1 fruit fly cellular context compared by ENCODE assay signal in genomic region chrX:7728251-7729164, dm6.
TF ChIP-seq lines count a peak whose summit lies in the region.

Gene NELF-B, minus strand, starts transcription at chrX:7728361.
Gene CG12155, plus strand, starts transcription at chrX:7728755.

TF ChIP-seq in whole organism, embryonic, 481 proteins besides CTCF, POLR2A, EP300 and RAD21 (continued from another document and continues in another):
- peak; percentile 30 for TF ChIP-seq CG8388 (GFP tag; optimal IDR thresholded peaks at IDR 0.05; lab: Kevin White, UChicago)
- no peak for TF ChIP-seq onecut (GFP tag; IDR thresholded peaks at IDR 0.05; lab: Robert Waterston, UW)
- no peak for TF ChIP-seq CG12769 (tag; optimal IDR thresholded peaks at IDR 0.05; lab: Kevin White, UChicago)
- peak; percentile 45 for TF ChIP-seq Usf (GFP tag; optimal IDR thresholded peaks at IDR 0.05; lab: Kevin White, UChicago)
- peak; percentile 8 for TF ChIP-seq slp2 (GFP tag; optimal IDR thresholded peaks at IDR 0.05; lab: Kevin White, UChicago)
- TF ChIP-seq B-H1 (GFP tag; IDR thresholded peaks at IDR 0.05; lab: Robert Waterston, UW), result no peak; the same call in 2 of the 3 replicates
- TF ChIP-seq Bteb2 (GFP tag; optimal IDR thresholded peaks at IDR 0.05; lab: Kevin White, UChicago), result no peak
- no peak for TF ChIP-seq tup (GFP tag; optimal IDR thresholded peaks at IDR 0.05; lab: Kevin White, UChicago)
- TF ChIP-seq CG10654 (GFP tag; optimal IDR thresholded peaks at IDR 0.05; lab: Kevin White, UChicago), result peak; percentile 41
- TF ChIP-seq CG2678 (tag; optimal IDR thresholded peaks at IDR 0.05; lab: Kevin White, UChicago), result no peak
- no peak for TF ChIP-seq CG2889 (GFP tag; IDR thresholded peaks at IDR 0.05; lab: Robert Waterston, UW)
- peak; percentile 63 for TF ChIP-seq CG10543 (GFP tag; optimal IDR thresholded peaks at IDR 0.05; lab: Kevin White, UChicago)
- TF ChIP-seq hkb (optimal IDR thresholded peaks at IDR 0.05; lab: Kevin White, UChicago), result no peak
- TF ChIP-seq hkb (GFP tag; IDR thresholded peaks at IDR 0.05; lab: Robert Waterston, UW), result no peak
- TF ChIP-seq CG7745 (tag; optimal IDR thresholded peaks at IDR 0.05; lab: Kevin White, UChicago), result no peak
- no peak for TF ChIP-seq cad (GFP tag; optimal IDR thresholded peaks at IDR 0.05; lab: Kevin White, UChicago)
- TF ChIP-seq zfh2 (GFP tag; optimal IDR thresholded peaks at IDR 0.05; lab: Kevin White, UChicago), result peak; percentile 23
- peak; percentile 31 for TF ChIP-seq CG16815 (GFP tag; optimal IDR thresholded peaks at IDR 0.05; lab: Kevin White, UChicago)
- TF ChIP-seq CG1529 (GFP tag; optimal IDR thresholded peaks at IDR 0.05; lab: Kevin White, UChicago), result no peak
- TF ChIP-seq luna (GFP tag; optimal IDR thresholded peaks at IDR 0.05; lab: Kevin White, UChicago), result no peak
- TF ChIP-seq lilli (GFP tag; optimal IDR thresholded peaks at IDR 0.05; lab: Kevin White, UChicago), result peak; percentile 65
- peak; percentile 61; the same call in 1 of the 2 replicates for TF ChIP-seq CG9932 (GFP tag; IDR thresholded peaks at IDR 0.05; lab: Robert Waterston, UW)
- peak; percentile 61 for TF ChIP-seq Nf-YC (tag; optimal IDR thresholded peaks at IDR 0.05; lab: Kevin White, UChicago)
- no peak for TF ChIP-seq Lhr (GFP tag; optimal IDR thresholded peaks at IDR 0.05; lab: Kevin White, UChicago)
- peak; percentile 71 for TF ChIP-seq CG8478 (optimal IDR thresholded peaks at IDR 0.05; lab: Kevin White, UChicago)
- peak; percentile 10 for TF ChIP-seq CG9797 (GFP tag; optimal IDR thresholded peaks at IDR 0.05; lab: Kevin White, UChicago)
- no peak for TF ChIP-seq kni (GFP tag; optimal IDR thresholded peaks at IDR 0.05; lab: Kevin White, UChicago)
- peak; percentile 70 for TF ChIP-seq Abd-B (GFP tag; optimal IDR thresholded peaks at IDR 0.05; lab: Kevin White, UChicago)
- TF ChIP-seq tio (GFP tag; optimal IDR thresholded peaks at IDR 0.05; lab: Kevin White, UChicago), result no peak
- peak; percentile 75 for TF ChIP-seq MESR4 (GFP tag; optimal IDR thresholded peaks at IDR 0.05; lab: Kevin White, UChicago)
- TF ChIP-seq CG3995 (GFP tag; optimal IDR thresholded peaks at IDR 0.05; lab: Kevin White, UChicago), result peak; percentile 20
- TF ChIP-seq CG10147 (GFP tag; optimal IDR thresholded peaks at IDR 0.05; lab: Kevin White, UChicago), result peak; percentile 19
- TF ChIP-seq tap (tag; optimal IDR thresholded peaks at IDR 0.05; lab: Kevin White, UChicago), result no peak
- TF ChIP-seq CG7271 (tag; optimal IDR thresholded peaks at IDR 0.05; lab: Kevin White, UChicago), result no peak
- no peak for TF ChIP-seq Taf1 (GFP tag; IDR thresholded peaks at IDR 0.05; lab: Robert Waterston, UW)
- peak; percentile 11 for TF ChIP-seq NfI (GFP tag; optimal IDR thresholded peaks at IDR 0.05; lab: Kevin White, UChicago)
- no peak for TF ChIP-seq ato (GFP tag; IDR thresholded peaks at IDR 0.05; lab: Robert Waterston, UW; ENCODE audit: partially characterized antibody)
- no peak for TF ChIP-seq eyg (GFP tag; optimal IDR thresholded peaks at IDR 0.05; lab: Kevin White, UChicago)
- TF ChIP-seq cas (GFP tag; IDR thresholded peaks at IDR 0.05; lab: Robert Waterston, UW), result no peak
- TF ChIP-seq her (GFP tag; optimal IDR thresholded peaks at IDR 0.05; lab: Kevin White, UChicago), result no peak
- TF ChIP-seq CG15514 (GFP tag; optimal IDR thresholded peaks at IDR 0.05; lab: Kevin White, UChicago), result no peak
- TF ChIP-seq fd3F (GFP tag; optimal IDR thresholded peaks at IDR 0.05; lab: Kevin White, UChicago), result peak; percentile 23
- no peak for TF ChIP-seq CG15601 (tag; optimal IDR thresholded peaks at IDR 0.05; lab: Kevin White, UChicago)
- peak; percentile 67 for TF ChIP-seq CG2712 (tag; optimal IDR thresholded peaks at IDR 0.05; lab: Kevin White, UChicago)
- TF ChIP-seq Adf1 (GFP tag; IDR thresholded peaks at IDR 0.05; lab: Robert Waterston, UW), result no peak
- peak; percentile 71 for TF ChIP-seq Xbp1 (GFP tag; optimal IDR thresholded peaks at IDR 0.05; lab: Kevin White, UChicago)
- peak; percentile 53 for TF ChIP-seq CG9215 (GFP tag; IDR thresholded peaks at IDR 0.05; lab: Robert Waterston, UW)
- peak; percentile 64 for TF ChIP-seq CG7556 (GFP tag; optimal IDR thresholded peaks at IDR 0.05; lab: Kevin White, UChicago)
- peak; percentile 21; the same call in 1 of the 2 replicates for TF ChIP-seq ara (GFP tag; IDR thresholded peaks at IDR 0.05; lab: Robert Waterston, UW)
- TF ChIP-seq CG6272 (GFP tag; IDR thresholded peaks at IDR 0.05; lab: Robert Waterston, UW), result no peak; the same call in 1 of the 2 replicates
- TF ChIP-seq sim (GFP tag; IDR thresholded peaks at IDR 0.05; lab: Robert Waterston, UW), result no peak
- TF ChIP-seq crol (GFP tag; IDR thresholded peaks at IDR 0.05; lab: Robert Waterston, UW), result no peak
- peak; percentile 66 for TF ChIP-seq CG6791 (GFP tag; IDR thresholded peaks at IDR 0.05; lab: Robert Waterston, UW; ENCODE audit: partially characterized antibody)
- no peak for TF ChIP-seq CG4854 (GFP tag; optimal IDR thresholded peaks at IDR 0.05; lab: Kevin White, UChicago)
- no peak for TF ChIP-seq aop (GFP tag; IDR thresholded peaks at IDR 0.05; lab: Robert Waterston, UW)
- TF ChIP-seq CG18599 (GFP tag; optimal IDR thresholded peaks at IDR 0.05; lab: Kevin White, UChicago), result no peak
- no peak for TF ChIP-seq Optix (GFP tag; IDR thresholded peaks at IDR 0.05; lab: Robert Waterston, UW)
- peak; percentile 59 for TF ChIP-seq CG10267 (tag; optimal IDR thresholded peaks at IDR 0.05; lab: Kevin White, UChicago)
- TF ChIP-seq CG12299 (tag; optimal IDR thresholded peaks at IDR 0.05; lab: Kevin White, UChicago), result no peak
- TF ChIP-seq nom (GFP tag; optimal IDR thresholded peaks at IDR 0.05; lab: Kevin White, UChicago), result no peak
- no peak for TF ChIP-seq trh (GFP tag; optimal IDR thresholded peaks at IDR 0.05; lab: Kevin White, UChicago)
- no peak for TF ChIP-seq CG14050 (GFP tag; IDR thresholded peaks at IDR 0.05; lab: Robert Waterston, UW)
- 0 out of 3 replicates have a peak, but pooled peaks have one; percentile 51 for TF ChIP-seq HLH4C (GFP tag; IDR thresholded peaks at IDR 0.05; lab: Robert Waterston, UW; ENCODE audit: partially characterized antibody)
- peak; percentile 83 for TF ChIP-seq row (GFP tag; IDR thresholded peaks at IDR 0.05; lab: Robert Waterston, UW)
- TF ChIP-seq crc (GFP tag; optimal IDR thresholded peaks at IDR 0.05; lab: Kevin White, UChicago), result no peak
- TF ChIP-seq CG3847 (GFP tag; IDR thresholded peaks at IDR 0.05; lab: Robert Waterston, UW), result 0 out of 2 replicates have a peak, but pooled peaks have one; percentile 18
- no peak for TF ChIP-seq HmgD (GFP tag; optimal IDR thresholded peaks at IDR 0.05; lab: Kevin White, UChicago)
- no peak for TF ChIP-seq CG4360 (GFP tag; IDR thresholded peaks at IDR 0.05; lab: Robert Waterston, UW)
- no peak for TF ChIP-seq Oaz (GFP tag; IDR thresholded peaks at IDR 0.05; lab: Robert Waterston, UW)
- no peak for TF ChIP-seq CkIIα-i1 (GFP tag; IDR thresholded peaks at IDR 0.05; lab: Robert Waterston, UW)
- no peak for TF ChIP-seq scrt (GFP tag; optimal IDR thresholded peaks at IDR 0.05; lab: Kevin White, UChicago)
- TF ChIP-seq sr (GFP tag; IDR thresholded peaks at IDR 0.05; lab: Robert Waterston, UW), result no peak
- no peak for TF ChIP-seq CG15073 (GFP tag; optimal IDR thresholded peaks at IDR 0.05; lab: Kevin White, UChicago)
- TF ChIP-seq bcd (GFP tag; optimal IDR thresholded peaks at IDR 0.05; lab: Kevin White, UChicago), result peak; percentile 63
- no peak for TF ChIP-seq CG11695 (GFP tag; IDR thresholded peaks at IDR 0.05; lab: Robert Waterston, UW)
- TF ChIP-seq CG17361 (GFP tag; IDR thresholded peaks at IDR 0.05; lab: Robert Waterston, UW), result peak; percentile 89
- TF ChIP-seq btn (GFP tag; optimal IDR thresholded peaks at IDR 0.05; lab: Kevin White, UChicago), result no peak
- TF ChIP-seq jing (GFP tag; optimal IDR thresholded peaks at IDR 0.05; lab: Kevin White, UChicago), result no peak
- TF ChIP-seq ewg (GFP tag; optimal IDR thresholded peaks at IDR 0.05; lab: Kevin White, UChicago), result peak; percentile 45
- TF ChIP-seq CG8359 (GFP tag; optimal IDR thresholded peaks at IDR 0.05; lab: Kevin White, UChicago; ENCODE audit: borderline replicate concordance), result no peak
- TF ChIP-seq ab (GFP tag; optimal IDR thresholded peaks at IDR 0.05; lab: Kevin White, UChicago), result no peak
- no peak for TF ChIP-seq zf30C (GFP tag; optimal IDR thresholded peaks at IDR 0.05; lab: Kevin White, UChicago)
- no peak for TF ChIP-seq Hmr (GFP tag; optimal IDR thresholded peaks at IDR 0.05; lab: Kevin White, UChicago)
- TF ChIP-seq Blimp-1 (GFP tag; optimal IDR thresholded peaks at IDR 0.05; lab: Kevin White, UChicago), result no peak
- no peak for TF ChIP-seq CG6813 (GFP tag; optimal IDR thresholded peaks at IDR 0.05; lab: Kevin White, UChicago)
- TF ChIP-seq CG7372 (GFP tag; IDR thresholded peaks at IDR 0.05; lab: Robert Waterston, UW), result 0 out of 2 replicates have a peak, but pooled peaks have one; percentile 25
- peak; percentile 7 for TF ChIP-seq CG4617 (GFP tag; optimal IDR thresholded peaks at IDR 0.05; lab: Kevin White, UChicago; ENCODE audit: borderline replicate concordance)
- no peak for TF ChIP-seq mirr (GFP tag; optimal IDR thresholded peaks at IDR 0.05; lab: Kevin White, UChicago)
- peak; percentile 32 for TF ChIP-seq CG12942 (GFP tag; optimal IDR thresholded peaks at IDR 0.05; lab: Kevin White, UChicago)
- TF ChIP-seq sisA (GFP tag; IDR thresholded peaks at IDR 0.05; lab: Robert Waterston, UW), result peak; percentile 10; the same call in 1 of the 2 replicates
- no peak for TF ChIP-seq abd-A (tag; optimal IDR thresholded peaks at IDR 0.05; lab: Kevin White, UChicago)
- no peak for TF ChIP-seq NC2α (GFP tag; optimal IDR thresholded peaks at IDR 0.05; lab: Kevin White, UChicago)
- TF ChIP-seq CG12071 (GFP tag; optimal IDR thresholded peaks at IDR 0.05; lab: Kevin White, UChicago), result no peak
- TF ChIP-seq CG30020 (tag; optimal IDR thresholded peaks at IDR 0.05; lab: Kevin White, UChicago), result peak; percentile 58
- TF ChIP-seq CG3726 (GFP tag; IDR thresholded peaks at IDR 0.05; lab: Robert Waterston, UW), result no peak
- TF ChIP-seq CG8281 (tag; optimal IDR thresholded peaks at IDR 0.05; lab: Kevin White, UChicago), result no peak
- TF ChIP-seq CG9609 (GFP tag; optimal IDR thresholded peaks at IDR 0.05; lab: Kevin White, UChicago), result peak; percentile 23
- peak; percentile 1 for TF ChIP-seq stwl (tag; optimal IDR thresholded peaks at IDR 0.05; lab: Kevin White, UChicago)
- no peak for TF ChIP-seq Asciz (GFP tag; optimal IDR thresholded peaks at IDR 0.05; lab: Kevin White, UChicago)
- no peak for TF ChIP-seq disco-r (GFP tag; optimal IDR thresholded peaks at IDR 0.05; lab: Kevin White, UChicago)
- peak; percentile 41 for TF ChIP-seq Oli (tag; optimal IDR thresholded peaks at IDR 0.05; lab: Kevin White, UChicago)
- no peak for TF ChIP-seq Sox102F (GFP tag; optimal IDR thresholded peaks at IDR 0.05; lab: Kevin White, UChicago)
- no peak for TF ChIP-seq Ravus (GFP tag; IDR thresholded peaks at IDR 0.05; lab: Robert Waterston, UW)
- TF ChIP-seq Jarid2 (GFP tag; optimal IDR thresholded peaks at IDR 0.05; lab: Kevin White, UChicago), result no peak
- no peak for TF ChIP-seq CG7963 (GFP tag; IDR thresholded peaks at IDR 0.05; lab: Robert Waterston, UW; ENCODE audit: partially characterized antibody)
- TF ChIP-seq Tbp (GFP tag; optimal IDR thresholded peaks at IDR 0.05; lab: Kevin White, UChicago), result no peak
- TF ChIP-seq ttk (GFP tag; IDR thresholded peaks at IDR 0.05; lab: Robert Waterston, UW), result no peak
- peak; percentile 66 for TF ChIP-seq sug (tag; optimal IDR thresholded peaks at IDR 0.05; lab: Kevin White, UChicago)
- TF ChIP-seq wek (GFP tag; optimal IDR thresholded peaks at IDR 0.05; lab: Kevin White, UChicago), result no peak
- TF ChIP-seq CG14667 (GFP tag; IDR thresholded peaks at IDR 0.05; lab: Robert Waterston, UW), result no peak
- TF ChIP-seq CG12391 (tag; optimal IDR thresholded peaks at IDR 0.05; lab: Kevin White, UChicago), result peak; percentile 59
- no peak for TF ChIP-seq prd (optimal IDR thresholded peaks at IDR 0.05; lab: Kevin White, UChicago)
- TF ChIP-seq prd (GFP tag; IDR thresholded peaks at IDR 0.05; lab: Robert Waterston, UW), result peak; percentile 54; the same call in 2 of the 3 replicates
- 0 out of 2 replicates have a peak, but pooled peaks have one; percentile 45 for TF ChIP-seq CG42726 (GFP tag; IDR thresholded peaks at IDR 0.05; lab: Robert Waterston, UW; ENCODE audit: partially characterized antibody)
- TF ChIP-seq hbn (GFP tag; IDR thresholded peaks at IDR 0.05; lab: Robert Waterston, UW; ENCODE audit: partially characterized antibody), result peak; percentile 31; the same call in 1 of the 2 replicates
- peak; percentile 26; the same call in 1 of the 3 replicates for TF ChIP-seq CG14860 (GFP tag; IDR thresholded peaks at IDR 0.05; lab: Robert Waterston, UW; ENCODE audit: partially characterized antibody)
- no peak for TF ChIP-seq Sox100B (GFP tag; optimal IDR thresholded peaks at IDR 0.05; lab: Kevin White, UChicago)
- no peak for TF ChIP-seq fu2 (GFP tag; optimal IDR thresholded peaks at IDR 0.05; lab: Kevin White, UChicago)
- TF ChIP-seq tgo (GFP tag; IDR thresholded peaks at IDR 0.05; lab: Robert Waterston, UW), result peak; percentile 18; the same call in 1 of the 3 replicates
- no peak; the same call in 1 of the 2 replicates for TF ChIP-seq CG10366 (GFP tag; IDR thresholded peaks at IDR 0.05; lab: Robert Waterston, UW)
- no peak for TF ChIP-seq yki (optimal IDR thresholded peaks at IDR 0.05; lab: Kevin White, UChicago)
- no peak for TF ChIP-seq psq (GFP tag; optimal IDR thresholded peaks at IDR 0.05; lab: Kevin White, UChicago)
- TF ChIP-seq CG3407 (GFP tag; optimal IDR thresholded peaks at IDR 0.05; lab: Kevin White, UChicago), result no peak
- TF ChIP-seq CG10431 (GFP tag; optimal IDR thresholded peaks at IDR 0.05; lab: Kevin White, UChicago), result no peak
- TF ChIP-seq CG14441 (GFP tag; IDR thresholded peaks at IDR 0.05; lab: Robert Waterston, UW), result no peak; the same call in 1 of the 2 replicates
- no peak for TF ChIP-seq eve (GFP tag; optimal IDR thresholded peaks at IDR 0.05; lab: Kevin White, UChicago)
- TF ChIP-seq pb (GFP tag; optimal IDR thresholded peaks at IDR 0.05; lab: Kevin White, UChicago), result no peak
- TF ChIP-seq CG33557 (GFP tag; optimal IDR thresholded peaks at IDR 0.05; lab: Kevin White, UChicago), result peak; percentile 30
- peak; percentile 41 for TF ChIP-seq dmrt11E (tag; optimal IDR thresholded peaks at IDR 0.05; lab: Kevin White, UChicago)
- TF ChIP-seq dpn (GFP tag; optimal IDR thresholded peaks at IDR 0.05; lab: Kevin White, UChicago), result peak; percentile 38 to 54
- TF ChIP-seq jigr1 (GFP tag; IDR thresholded peaks at IDR 0.05; lab: Robert Waterston, UW), result no peak
- peak; percentile 35 for TF ChIP-seq CG13123 (GFP tag; optimal IDR thresholded peaks at IDR 0.05; lab: Kevin White, UChicago)
- TF ChIP-seq Doc3 (GFP tag; IDR thresholded peaks at IDR 0.05; lab: Robert Waterston, UW; ENCODE audit: partially characterized antibody), result no peak
